Worm (Caenorhabditis elegans) whole organism, L1 larva: Measurements from ENCODE around the gene tsn-1.

ENCODE experiments used
- aha-1 ChIP-seq: fragments of 150-350 bp; optimal IDR thresholded peaks from 2 replicates; lab custom pipeline; 2014; ENCODE audit warnings: missing biosample characterization, missing genetic modification characterization
- aly-2 ChIP-seq: fragments of 150-350 bp; optimal IDR thresholded peaks from 2 replicates; lab custom pipeline; 2014; ENCODE audit warnings: missing biosample characterization, missing genetic modification characterization
- egl-27 ChIP-seq, 2 experiments: fragments of 150-350 bp in 1 of 2; sonication (generic microtip); optimal IDR thresholded peaks; 3 replicates each; lab custom pipeline; 2017 to 2018; ENCODE audit warnings: missing biosample characterization in 2 of 2, missing genetic modification characterization in 2 of 2, missing genetic modification reagents in 2 of 2
- fkh-8 ChIP-seq: sonication (generic microtip); optimal IDR thresholded peaks from 2 replicates; lab custom pipeline; 2016; ENCODE audit warnings: mild to moderate bottlenecking, missing genetic modification characterization, missing compliant biosample characterization
- grh-1 ChIP-seq: fragments of 200-800 bp; sonication (Bioruptor generic); IDR thresholded peaks from 2 replicates; pipeline ENCODE4 v1.3.6; 2022; ENCODE audit warnings: missing genetic modification reagents, missing genetic modification characterization, missing compliant biosample characterization
- lir-3 ChIP-seq: sonication (generic microtip); optimal IDR thresholded peaks from 2 replicates; lab custom pipeline; 2016; ENCODE audit warnings: mild to moderate bottlenecking, missing genetic modification characterization, moderate library complexity, missing compliant biosample characterization; ENCODE audit not compliant: poor library complexity
- mdl-1 ChIP-seq, 2 experiments: fragments of 150-350 bp; optimal IDR thresholded peaks; 2 replicates each; lab custom pipeline; 2014 to 2017; ENCODE audit warnings: missing biosample characterization in 2 of 2, missing genetic modification characterization in 2 of 2, inconsistent platforms in 1 of 2
- nhr-77 ChIP-seq: fragments of 150-350 bp; optimal IDR thresholded peaks from 2 replicates; lab custom pipeline; 2014; ENCODE audit warnings: missing biosample characterization, missing genetic modification characterization
- nhr-90 ChIP-seq: sonication (generic microtip); optimal IDR thresholded peaks from 2 replicates; lab custom pipeline; 2016; ENCODE audit warnings: mild to moderate bottlenecking, missing genetic modification characterization, missing compliant biosample characterization; ENCODE audit not compliant: poor library complexity
- snpc-4 ChIP-seq: fragments of 150-350 bp; optimal IDR thresholded peaks from 2 replicates; lab custom pipeline; 2014; ENCODE audit warnings: missing biosample characterization, missing genetic modification characterization
- ztf-11 ChIP-seq, 2 experiments: sonication (generic microtip); optimal IDR thresholded peaks; 2 replicates each; lab custom pipeline; 2016 to 2017; ENCODE audit warnings: missing genetic modification characterization in 2 of 2, missing biosample characterization in 1 of 2, missing compliant biosample characterization in 1 of 2

ce11 chrII:4696055-4696454, 10.6 kb upstream of the tsn-1 start:
- TF ChIP-seq aha-1 (tag; lab: Kevin White, UChicago): no peak
- TF ChIP-seq grh-1 (GFP tag; lab: Robert Waterston, UW): no peak
- no peak for TF ChIP-seq snpc-4 (tag; lab: Kevin White, UChicago)
- no peak for TF ChIP-seq nhr-77
- peak; percentile 40 for TF ChIP-seq aly-2 (tag; lab: Kevin White, UChicago)
- TF ChIP-seq mdl-1 (tag; optimal IDR thresholded peaks at IDR 0.05; lab: Kevin White, UChicago): no peak
- TF ChIP-seq ztf-11 (tag; optimal IDR thresholded peaks at IDR 0.05; lab: Kevin White, UChicago): no peak
- no peak for TF ChIP-seq fkh-8 (tag; lab: Kevin White, UChicago)
- no peak for TF ChIP-seq lir-3 (tag; lab: Kevin White, UChicago)
- TF ChIP-seq nhr-90 (tag; lab: Kevin White, UChicago): no peak
- TF ChIP-seq egl-27 (tag; optimal IDR thresholded peaks at IDR 0.05; lab: Kevin White, UChicago): no peak
